Fruit fly (Drosophila melanogaster) whole organism, embryonic: ENCODE results near the gene CG4660.

ENCODE experiments used
- Ada2b ChIP-seq: fragments of 200-800 bp; sonication (Bioruptor generic); IDR thresholded peaks from 2 replicates; pipeline ENCODE4 v1.3.6; 2022; ENCODE audit warnings: missing biosample characterization, missing genetic modification characterization
- Adf1 ChIP-seq: fragments of 200-800 bp; sonication (Bioruptor generic); IDR thresholded peaks from 2 replicates; pipeline ENCODE4 v1.3.6; 2022; ENCODE audit warnings: missing biosample characterization, missing genetic modification characterization
- Antp ChIP-seq: fragments of 200-800 bp; sonication (Bioruptor generic); optimal IDR thresholded peaks from 3 replicates; lab custom pipeline; 2016; ENCODE audit warnings: missing biosample characterization, missing genetic modification characterization
- Blimp-1 ChIP-seq: fragments of 200-800 bp; sonication (Bioruptor generic); optimal IDR thresholded peaks from 3 replicates; lab custom pipeline; 2018; ENCODE audit warnings: missing biosample characterization, missing genetic modification characterization, mild to moderate bottlenecking, moderate library complexity, missing genetic modification reagents
- CG10147 ChIP-seq: fragments of 200-800 bp; sonication (Bioruptor generic); optimal IDR thresholded peaks from 2 replicates; lab custom pipeline; 2019; ENCODE audit warnings: missing biosample characterization, mild to moderate bottlenecking, missing genetic modification characterization, moderate library complexity
- CG10431 ChIP-seq: fragments of 200-800 bp; sonication (Bioruptor generic); optimal IDR thresholded peaks from 3 replicates; lab custom pipeline; 2018; ENCODE audit warnings: missing biosample characterization, mild to moderate bottlenecking, missing genetic modification characterization
- CG11247 ChIP-seq: fragments of 200-800 bp; sonication (Bioruptor generic); IDR thresholded peaks from 2 replicates; pipeline ENCODE4 v1.3.6; 2022; ENCODE audit warnings: missing biosample characterization, missing genetic modification characterization
- CG12299 ChIP-seq: fragments of 200-800 bp; sonication (Bioruptor generic); optimal IDR thresholded peaks from 2 replicates; lab custom pipeline; 2018; ENCODE audit warnings: missing biosample characterization, mild to moderate bottlenecking, missing genetic modification characterization
- CG12659 ChIP-seq: fragments of 200-800 bp; sonication (Bioruptor generic); optimal IDR thresholded peaks from 3 replicates; lab custom pipeline; 2017; ENCODE audit warnings: mild to moderate bottlenecking, missing biosample characterization, missing genetic modification reagents, missing genetic modification characterization
- CG15073 ChIP-seq: fragments of 200-800 bp; sonication (Bioruptor generic); optimal IDR thresholded peaks from 2 replicates; lab custom pipeline; 2016; ENCODE audit warnings: missing biosample characterization, missing genetic modification characterization
- CG1792 ChIP-seq: fragments of 200-800 bp; sonication (Bioruptor generic); optimal IDR thresholded peaks from 2 replicates; lab custom pipeline; 2016; ENCODE audit warnings: missing biosample characterization, missing genetic modification characterization
- CG34422 ChIP-seq: fragments of 200-800 bp; sonication (Bioruptor generic); IDR thresholded peaks from 3 replicates; pipeline ENCODE4 v1.3.6; 2022; ENCODE audit warnings: missing biosample characterization, missing genetic modification characterization
- CG3847 ChIP-seq: fragments of 200-800 bp; sonication (Bioruptor generic); IDR thresholded peaks from 2 replicates; pipeline ENCODE4 v1.3.6; 2022; ENCODE audit warnings: missing biosample characterization, missing genetic modification characterization
- CG5245 ChIP-seq: fragments of 200-800 bp; sonication (Bioruptor generic); optimal IDR thresholded peaks from 3 replicates; lab custom pipeline; 2016; ENCODE audit warnings: missing biosample characterization, missing genetic modification characterization
- CG7271 ChIP-seq: fragments of 200-800 bp; sonication (Bioruptor generic); optimal IDR thresholded peaks from 2 replicates; lab custom pipeline; 2018; ENCODE audit warnings: missing biosample characterization, mild to moderate bottlenecking, missing genetic modification characterization, moderate library complexity
- CG9609 ChIP-seq: fragments of 200-800 bp; sonication (Bioruptor generic); optimal IDR thresholded peaks from 3 replicates; lab custom pipeline; 2016; ENCODE audit warnings: missing biosample characterization, missing genetic modification characterization
- CG9876 ChIP-seq: fragments of 200-800 bp; sonication (Bioruptor generic); optimal IDR thresholded peaks from 2 replicates; lab custom pipeline; 2016; ENCODE audit warnings: missing biosample characterization, missing genetic modification characterization
- E2f2 ChIP-seq: fragments of 200-800 bp; sonication (Bioruptor generic); IDR thresholded peaks from 2 replicates; pipeline ENCODE4 v1.3.6; 2022; ENCODE audit warnings: missing biosample characterization, missing genetic modification characterization
- Eip74EF ChIP-seq, 2 experiments: fragments of 200-800 bp in 1 of 2; fragments of >200 bp in 1 of 2; sonication (Bioruptor generic) in 1 of 2; optimal IDR thresholded peaks; 2 replicates each; lab custom pipeline; 2017 to 2019; ENCODE audit warnings: missing biosample characterization in 2 of 2, missing genetic modification characterization in 2 of 2, mild to moderate bottlenecking in 1 of 2, moderate library complexity in 1 of 2
- HLH54F ChIP-seq: fragments of 200-800 bp; sonication (Bioruptor generic); optimal IDR thresholded peaks from 3 replicates; lab custom pipeline; 2016; ENCODE audit warnings: missing biosample characterization, missing genetic modification characterization
- HmgZ ChIP-seq: fragments of 200-800 bp; sonication (Bioruptor generic); optimal IDR thresholded peaks from 2 replicates; lab custom pipeline; 2018; ENCODE audit warnings: missing biosample characterization, mild to moderate bottlenecking, missing genetic modification characterization
- Hr51 ChIP-seq, 2 experiments: fragments of 200-800 bp; sonication (Bioruptor generic); optimal IDR thresholded peaks; 2 replicates in 1 of 2; 3 replicates in 1 of 2; lab custom pipeline; 2016 to 2018; ENCODE audit warnings: missing biosample characterization in 2 of 2, missing genetic modification characterization in 2 of 2, mild to moderate bottlenecking in 1 of 2, moderate library complexity in 1 of 2
- Jarid2 ChIP-seq: fragments of 200-800 bp; sonication (Bioruptor generic); optimal IDR thresholded peaks from 3 replicates; lab custom pipeline; 2017; ENCODE audit warnings: mild to moderate bottlenecking, missing biosample characterization, missing genetic modification reagents, missing genetic modification characterization
- Lpt ChIP-seq: fragments of >200 bp; optimal IDR thresholded peaks from 2 replicates; lab custom pipeline; 2018; ENCODE audit warnings: missing biosample characterization, missing genetic modification characterization
- Max ChIP-seq: fragments of 200-800 bp; sonication (Bioruptor generic); optimal IDR thresholded peaks from 2 replicates; lab custom pipeline; 2016; ENCODE audit warnings: missing biosample characterization, mild to moderate bottlenecking, missing genetic modification characterization
- Neu2 ChIP-seq: fragments of 200-800 bp; sonication (Bioruptor generic); optimal IDR thresholded peaks from 3 replicates; lab custom pipeline; 2016; ENCODE audit warnings: missing biosample characterization, missing genetic modification characterization, borderline replicate concordance
- NfI ChIP-seq: fragments of 200-800 bp; sonication (Bioruptor generic); optimal IDR thresholded peaks from 3 replicates; lab custom pipeline; 2018; ENCODE audit warnings: missing biosample characterization, mild to moderate bottlenecking, missing genetic modification characterization, moderate library complexity
- PHDP ChIP-seq: fragments of 200-800 bp; sonication (Bioruptor generic); optimal IDR thresholded peaks from 3 replicates; lab custom pipeline; 2018; ENCODE audit warnings: missing biosample characterization, mild to moderate bottlenecking, missing genetic modification characterization, moderate library complexity
- Pdp1 ChIP-seq, 2 experiments: fragments of 200-800 bp; sonication (Bioruptor generic); optimal IDR thresholded peaks; 3 replicates each; lab custom pipeline; 2016; ENCODE audit warnings: missing biosample characterization in 2 of 2, missing genetic modification characterization in 2 of 2, mild to moderate bottlenecking in 1 of 2, moderate library complexity in 1 of 2
- Sin3A ChIP-seq: fragments of >200 bp; optimal IDR thresholded peaks from 2 replicates; lab custom pipeline; 2018
- Xbp1 ChIP-seq: fragments of 200-800 bp; sonication (Bioruptor generic); optimal IDR thresholded peaks from 3 replicates; lab custom pipeline; 2016; ENCODE audit warnings: missing biosample characterization, mild to moderate bottlenecking, missing genetic modification characterization
- ato ChIP-seq: fragments of 200-800 bp; sonication (Bioruptor generic); IDR thresholded peaks from 2 replicates; pipeline ENCODE4 v1.3.6; 2022; ENCODE audit warnings: missing biosample characterization, missing genetic modification characterization; ENCODE audit not compliant: partially characterized antibody
- cas ChIP-seq: fragments of 200-800 bp; sonication (Bioruptor generic); IDR thresholded peaks from 2 replicates; pipeline ENCODE4 v1.3.6; 2022; ENCODE audit warnings: missing biosample characterization, missing genetic modification characterization
- crc ChIP-seq: fragments of 200-800 bp; sonication (Bioruptor generic); optimal IDR thresholded peaks from 2 replicates; lab custom pipeline; 2016; ENCODE audit warnings: missing biosample characterization, missing genetic modification characterization
- dm ChIP-seq: fragments of 200-800 bp; sonication (Bioruptor generic); optimal IDR thresholded peaks from 3 replicates; lab custom pipeline; 2016; ENCODE audit warnings: missing biosample characterization, missing genetic modification characterization
- dmrt99B ChIP-seq: fragments of 200-800 bp; sonication (Bioruptor generic); optimal IDR thresholded peaks from 2 replicates; lab custom pipeline; 2018; ENCODE audit warnings: missing biosample characterization, mild to moderate bottlenecking, missing genetic modification characterization, moderate library complexity
- ewg ChIP-seq: fragments of 200-800 bp; sonication (Bioruptor generic); optimal IDR thresholded peaks from 3 replicates; lab custom pipeline; 2017; ENCODE audit warnings: mild to moderate bottlenecking, missing biosample characterization, missing genetic modification reagents, missing genetic modification characterization
- exex ChIP-seq: fragments of 200-800 bp; sonication (Bioruptor generic); optimal IDR thresholded peaks from 4 replicates; lab custom pipeline; 2018; ENCODE audit warnings: missing biosample characterization, mild to moderate bottlenecking, missing genetic modification characterization, moderate library complexity
- grau ChIP-seq: fragments of 200-800 bp; optimal IDR thresholded peaks from 3 replicates; lab custom pipeline; 2019; ENCODE audit warnings: missing biosample characterization, mild to moderate bottlenecking, missing genetic modification characterization, moderate library complexity
- gro ChIP-seq: fragments of 200-800 bp; sonication (Bioruptor generic); optimal IDR thresholded peaks from 2 replicates; lab custom pipeline; 2016; ENCODE audit warnings: missing biosample characterization, missing genetic modification characterization
- gsb-n ChIP-seq: fragments of 200-800 bp; sonication (Bioruptor generic); optimal IDR thresholded peaks from 3 replicates; lab custom pipeline; 2018; ENCODE audit warnings: missing biosample characterization, mild to moderate bottlenecking, missing genetic modification characterization
- ham ChIP-seq: fragments of 200-800 bp; sonication (Bioruptor generic); IDR thresholded peaks from 2 replicates; pipeline ENCODE4 v1.3.6; 2022; ENCODE audit warnings: missing biosample characterization, missing genetic modification characterization
- hb ChIP-seq: fragments of 200-800 bp; sonication (Bioruptor generic); IDR thresholded peaks from 3 replicates; pipeline ENCODE4 v1.3.6; 2022; ENCODE audit warnings: missing biosample characterization, missing genetic modification characterization; ENCODE audit not compliant: partially characterized antibody
- lab ChIP-seq: fragments of 200-800 bp; sonication (Bioruptor generic); optimal IDR thresholded peaks from 3 replicates; lab custom pipeline; 2017; ENCODE audit warnings: missing biosample characterization, missing genetic modification characterization, mild to moderate bottlenecking, moderate library complexity, missing genetic modification reagents
- lmd ChIP-seq: fragments of 200-800 bp; sonication (Bioruptor generic); IDR thresholded peaks from 2 replicates; pipeline ENCODE4 v1.3.6; 2022; ENCODE audit warnings: missing biosample characterization, missing genetic modification characterization
- lov ChIP-seq, 2 experiments: fragments of 200-800 bp in 1 of 2; fragments of >200 bp in 1 of 2; sonication (Bioruptor generic) in 1 of 2; IDR thresholded peaks in 1 of 2; optimal IDR thresholded peaks in 1 of 2; 2 replicates in 1 of 2; 3 replicates in 1 of 2; pipeline versions ENCODE4 v1.3.6 to Lab custom; 2017 to 2022; ENCODE audit warnings: missing biosample characterization in 1 of 2, missing genetic modification characterization in 1 of 2
- mam ChIP-seq: fragments of 200-800 bp; sonication (Bioruptor generic); optimal IDR thresholded peaks from 3 replicates; lab custom pipeline; 2016; ENCODE audit warnings: missing biosample characterization, missing genetic modification characterization
- pros ChIP-seq: fragments of 200-800 bp; sonication (Bioruptor generic); optimal IDR thresholded peaks from 3 replicates; lab custom pipeline; 2019; ENCODE audit warnings: missing biosample characterization, mild to moderate bottlenecking, missing genetic modification characterization, moderate library complexity
- slbo ChIP-seq: fragments of 200-800 bp; sonication (Bioruptor generic); IDR thresholded peaks from 2 replicates; pipeline ENCODE4 v1.3.6; 2022; ENCODE audit warnings: missing biosample characterization, missing genetic modification characterization
- tna ChIP-seq: fragments of 200-800 bp; sonication (Bioruptor generic); IDR thresholded peaks from 2 replicates; pipeline ENCODE4 v1.3.6; 2022; ENCODE audit warnings: missing biosample characterization, missing genetic modification characterization; ENCODE audit not compliant: partially characterized antibody

Gene CG4660

dm6 chrX:6039431-6040016 lies 41.6 kb downstream of the CG4660 start, which contains the start of gene CG5937 (continued):
- no peak for TF ChIP-seq crc (GFP tag; lab: Kevin White, UChicago)
- TF ChIP-seq lab (GFP tag; lab: Kevin White, UChicago) = peak; percentile 43
- TF ChIP-seq exex = no peak
- TF ChIP-seq CG10431 (GFP tag; lab: Kevin White, UChicago) = no peak
- no peak for TF ChIP-seq Ada2b (GFP tag; lab: Robert Waterston, UW)
- no peak for TF ChIP-seq Antp (GFP tag; lab: Kevin White, UChicago)
- TF ChIP-seq Jarid2 (GFP tag; lab: Kevin White, UChicago) = no peak
- TF ChIP-seq Neu2 (GFP tag; lab: Kevin White, UChicago) = no peak
- TF ChIP-seq Pdp1 (GFP tag; optimal IDR thresholded peaks at IDR 0.05; lab: Kevin White, UChicago) = no peak
- TF ChIP-seq lov (optimal IDR thresholded peaks at IDR 0.05; lab: Kevin White, UChicago) = no peak
- no peak for TF ChIP-seq lov (GFP tag; IDR thresholded peaks at IDR 0.05; lab: Robert Waterston, UW)
- TF ChIP-seq PHDP (tag; lab: Kevin White, UChicago) = peak; percentile 24
- TF ChIP-seq dmrt99B (tag; lab: Kevin White, UChicago) = peak; percentile 22
- TF ChIP-seq gro (GFP tag; lab: Kevin White, UChicago) = no peak
- no peak for TF ChIP-seq Xbp1 (GFP tag; lab: Kevin White, UChicago)
- TF ChIP-seq NfI (GFP tag; lab: Kevin White, UChicago) = peak; percentile 32
- no peak for TF ChIP-seq CG5245
- TF ChIP-seq ato (GFP tag; lab: Robert Waterston, UW) = no peak
- peak; percentile 86 for TF ChIP-seq ewg (GFP tag; lab: Kevin White, UChicago)
- TF ChIP-seq CG10147 (GFP tag; lab: Kevin White, UChicago) = peak; percentile 18
- no peak for TF ChIP-seq HmgZ (tag; lab: Kevin White, UChicago)
- no peak for TF ChIP-seq pros (GFP tag; lab: Kevin White, UChicago)
- no peak for TF ChIP-seq CG15073 (GFP tag; lab: Kevin White, UChicago)
- peak; percentile 5 for TF ChIP-seq Blimp-1 (GFP tag; lab: Kevin White, UChicago)
- TF ChIP-seq tna (GFP tag; lab: Robert Waterston, UW) = no peak
- TF ChIP-seq hb = no peak
- TF ChIP-seq HLH54F = no peak
- no peak for TF ChIP-seq CG11247 (GFP tag; lab: Robert Waterston, UW)
- no peak for TF ChIP-seq CG34422 (GFP tag; lab: Robert Waterston, UW)
- peak; percentile 36 for TF ChIP-seq grau (tag; lab: Kevin White, UChicago)
- TF ChIP-seq Lpt (GFP tag; lab: Kevin White, UChicago) = no peak
- TF ChIP-seq CG9609 (GFP tag; lab: Kevin White, UChicago) = no peak
- TF ChIP-seq CG12659 (GFP tag; lab: Kevin White, UChicago) = peak; percentile 10
- no peak for TF ChIP-seq lmd (GFP tag; lab: Robert Waterston, UW)
- TF ChIP-seq CG12299 = no peak
- no peak for TF ChIP-seq CG9876 (GFP tag; lab: Kevin White, UChicago)
- no peak for TF ChIP-seq slbo (GFP tag; lab: Robert Waterston, UW)
- no peak for TF ChIP-seq CG3847 (GFP tag; lab: Robert Waterston, UW)
- no peak for TF ChIP-seq Eip74EF (GFP tag; optimal IDR thresholded peaks at IDR 0.05; lab: Kevin White, UChicago)
- TF ChIP-seq E2f2 (GFP tag; lab: Robert Waterston, UW) = no peak
- TF ChIP-seq mam = no peak
- no peak for TF ChIP-seq CG7271
- peak in 1 of 2 experiments; percentile 14 for TF ChIP-seq Hr51 (GFP tag; optimal IDR thresholded peaks at IDR 0.05; lab: Kevin White, UChicago)
- no peak for TF ChIP-seq dm (GFP tag; lab: Kevin White, UChicago)
- no peak for TF ChIP-seq cas (GFP tag; lab: Robert Waterston, UW)
- TF ChIP-seq Sin3A = no peak
- TF ChIP-seq ham (GFP tag; lab: Robert Waterston, UW) = no peak
- no peak for TF ChIP-seq Adf1 (GFP tag; lab: Robert Waterston, UW)
- TF ChIP-seq Max = no peak
- TF ChIP-seq CG1792 (GFP tag; lab: Kevin White, UChicago) = no peak
- no peak for TF ChIP-seq gsb-n (tag; lab: Kevin White, UChicago)
